Worm (Caenorhabditis elegans) whole organism, L3 larva: ENCODE data around the gene ZK688.7.

Experiments
- R02D3.7 ChIP-seq: fragments of 150-350 bp; optimal IDR thresholded peaks from 2 replicates; lab custom pipeline; 2014; ENCODE audit warnings: missing biosample characterization, missing genetic modification characterization
- ZK546.5 ChIP-seq: sonication (generic microtip); optimal IDR thresholded peaks from 2 replicates; lab custom pipeline; 2017; ENCODE audit warnings: missing biosample characterization, missing genetic modification characterization
- ama-1 ChIP-seq: fragments of 150-350 bp; optimal IDR thresholded peaks from 2 replicates; lab custom pipeline; 2018
- ceh-16 ChIP-seq: sonication (generic microtip); optimal IDR thresholded peaks from 2 replicates; lab custom pipeline; 2017; ENCODE audit warnings: missing biosample characterization, missing genetic modification characterization
- ceh-28 ChIP-seq: fragments of 150-350 bp; optimal IDR thresholded peaks from 2 replicates; lab custom pipeline; 2014; ENCODE audit warnings: missing biosample characterization, missing genetic modification reagents, missing genetic modification characterization
- ceh-82 ChIP-seq: fragments of 150-350 bp; optimal IDR thresholded peaks from 2 replicates; lab custom pipeline; 2014; ENCODE audit warnings: missing biosample characterization, missing genetic modification characterization
- egl-5 ChIP-seq: fragments of 150-350 bp; optimal IDR thresholded peaks from 2 replicates; lab custom pipeline; 2017; ENCODE audit warnings: missing biosample characterization, missing genetic modification reagents, missing genetic modification characterization, inconsistent platforms
- elt-1 ChIP-seq: fragments of 150-350 bp; optimal IDR thresholded peaks from 2 replicates; lab custom pipeline; 2014; ENCODE audit warnings: missing biosample characterization, missing genetic modification characterization
- elt-2 ChIP-seq: sonication (generic microtip); optimal IDR thresholded peaks from 2 replicates; lab custom pipeline; 2016; ENCODE audit warnings: missing genetic modification reagents, mild to moderate bottlenecking, missing genetic modification characterization, missing compliant biosample characterization
- elt-3 ChIP-seq, 3 experiments: fragments of 150-350 bp in 1 of 3; sonication (generic microtip) in 2 of 3; optimal IDR thresholded peaks; 2 replicates in 2 of 3; 4 replicates in 1 of 3; lab custom pipeline; 2014 to 2017; ENCODE audit warnings: missing biosample characterization in 3 of 3, missing genetic modification characterization in 3 of 3
- eor-1 ChIP-seq, 2 experiments: fragments of 150-350 bp; optimal IDR thresholded peaks; 2 replicates each; lab custom pipeline; 2014 to 2018; ENCODE audit warnings: missing biosample characterization in 2 of 2, missing genetic modification characterization in 2 of 2
- fkh-10 ChIP-seq: sonication (generic microtip); optimal IDR thresholded peaks from 2 replicates; lab custom pipeline; 2017; ENCODE audit warnings: missing biosample characterization, missing genetic modification reagents, missing genetic modification characterization
- fkh-2 ChIP-seq: fragments of 150-350 bp; optimal IDR thresholded peaks from 2 replicates; lab custom pipeline; 2014; ENCODE audit warnings: missing biosample characterization, missing genetic modification reagents, missing genetic modification characterization
- hmg-11 ChIP-seq: sonication (generic microtip); optimal IDR thresholded peaks from 2 replicates; lab custom pipeline; 2016; ENCODE audit warnings: missing genetic modification characterization, missing compliant biosample characterization
- jun-1 ChIP-seq: fragments of 150-350 bp; optimal IDR thresholded peaks from 2 replicates; lab custom pipeline; 2014; ENCODE audit warnings: missing biosample characterization, missing genetic modification reagents, missing genetic modification characterization
- lin-15B ChIP-seq: fragments of 150-350 bp; optimal IDR thresholded peaks from 2 replicates; lab custom pipeline; 2014; ENCODE audit warnings: missing biosample characterization, missing genetic modification characterization
- lin-39 ChIP-seq: fragments of 150-350 bp; optimal IDR thresholded peaks from 2 replicates; lab custom pipeline; 2018; ENCODE audit warnings: missing biosample characterization, missing genetic modification reagents, missing genetic modification characterization
- lsy-12 ChIP-seq: sonication (generic microtip); optimal IDR thresholded peaks from 2 replicates; lab custom pipeline; 2016; ENCODE audit warnings: mild to moderate bottlenecking, missing genetic modification characterization, missing compliant biosample characterization
- mdl-1 ChIP-seq: fragments of 150-350 bp; optimal IDR thresholded peaks from 2 replicates; lab custom pipeline; 2014; ENCODE audit warnings: missing biosample characterization, missing genetic modification characterization
- nfya-1 ChIP-seq: sonication (generic microtip); optimal IDR thresholded peaks from 2 replicates; lab custom pipeline; 2017; ENCODE audit warnings: missing genetic modification characterization, mild to moderate bottlenecking, missing compliant biosample characterization, antibody characterized with exemption, moderate library complexity; ENCODE audit not compliant: insufficient read depth
- nhr-11 ChIP-seq: fragments of 150-350 bp; optimal IDR thresholded peaks from 2 replicates; lab custom pipeline; 2014; ENCODE audit warnings: missing biosample characterization, missing genetic modification characterization
- nhr-12 ChIP-seq: fragments of 150-350 bp; optimal IDR thresholded peaks from 2 replicates; lab custom pipeline; 2014; ENCODE audit warnings: missing biosample characterization, missing genetic modification characterization
- nhr-23 ChIP-seq: fragments of 150-350 bp; optimal IDR thresholded peaks from 2 replicates; lab custom pipeline; 2014; ENCODE audit warnings: missing biosample characterization, missing genetic modification reagents, missing genetic modification characterization
- nhr-237 ChIP-seq: fragments of 150-350 bp; optimal IDR thresholded peaks from 2 replicates; lab custom pipeline; 2014; ENCODE audit warnings: missing biosample characterization, missing genetic modification characterization
- nhr-25 ChIP-seq: sonication (generic microtip); optimal IDR thresholded peaks from 2 replicates; lab custom pipeline; 2017; ENCODE audit warnings: missing biosample characterization, missing genetic modification characterization
- nhr-43 ChIP-seq: sonication (generic microtip); optimal IDR thresholded peaks from 2 replicates; lab custom pipeline; 2016; ENCODE audit warnings: mild to moderate bottlenecking, missing genetic modification characterization, missing compliant biosample characterization; ENCODE audit not compliant: poor library complexity, severe bottlenecking
- nhr-67 ChIP-seq: fragments of 150-350 bp; optimal IDR thresholded peaks from 2 replicates; lab custom pipeline; 2014; ENCODE audit warnings: missing biosample characterization, missing genetic modification characterization
- nhr-76 ChIP-seq: fragments of 150-350 bp; sonication (generic microtip); optimal IDR thresholded peaks from 5 replicates; lab custom pipeline; 2014; ENCODE audit warnings: missing biosample characterization, missing genetic modification characterization
- pha-4 ChIP-seq: fragments of 150-350 bp; optimal IDR thresholded peaks from 2 replicates; lab custom pipeline; 2014; ENCODE audit warnings: missing biosample characterization, missing genetic modification reagents, missing genetic modification characterization
- pqm-1 ChIP-seq: fragments of 150-350 bp; optimal IDR thresholded peaks from 2 replicates; lab custom pipeline; 2017; ENCODE audit warnings: missing biosample characterization, missing genetic modification characterization, inconsistent platforms
- sea-2 ChIP-seq: fragments of 150-350 bp; sonication (generic microtip); optimal IDR thresholded peaks from 4 replicates; lab custom pipeline; 2014; ENCODE audit warnings: missing biosample characterization, missing genetic modification reagents, missing genetic modification characterization
- skn-1 ChIP-seq: fragments of 150-350 bp; optimal IDR thresholded peaks from 2 replicates; lab custom pipeline; 2014; ENCODE audit warnings: missing biosample characterization, missing genetic modification characterization
- snpc-4 ChIP-seq: fragments of 150-350 bp; optimal IDR thresholded peaks from 2 replicates; lab custom pipeline; 2014; ENCODE audit warnings: missing biosample characterization, missing genetic modification characterization
- tbx-2 ChIP-seq: sonication (generic microtip); optimal IDR thresholded peaks from 2 replicates; lab custom pipeline; 2016; ENCODE audit warnings: mild to moderate bottlenecking, missing genetic modification characterization, missing compliant biosample characterization
- unc-62 ChIP-seq: fragments of 150-350 bp; sonication (generic microtip); optimal IDR thresholded peaks from 4 replicates; lab custom pipeline; 2014; ENCODE audit warnings: missing biosample characterization, missing genetic modification reagents, missing genetic modification characterization
- zag-1 ChIP-seq: fragments of 150-350 bp; optimal IDR thresholded peaks from 2 replicates; lab custom pipeline; 2014; ENCODE audit warnings: missing biosample characterization, missing genetic modification characterization
- ztf-11 ChIP-seq: fragments of 150-350 bp; optimal IDR thresholded peaks from 2 replicates; lab custom pipeline; 2014; ENCODE audit warnings: missing biosample characterization, missing genetic modification characterization

Gene ZK688.7

ce11 chrIII:7913488-7913887, 2.1 kb upstream of the ZK688.7 start, which contains the start of gene ZK688.12:
TSS of gene ZK688.12 (minus strand) at chrIII:7913588.
- TF ChIP-seq jun-1 (tag; lab: Kevin White, UChicago) (no peak), nhr-12 (tag; lab: Kevin White, UChicago) (no peak), ztf-11 (tag; lab: Kevin White, UChicago) (no peak)

ce11 chrIII:7909263-7909662, 2.2 kb downstream of the ZK688.7 start, which contains the start of gene ZK688.1:
TSS of gene ZK688.1 (plus strand) at chrIII:7909563.
- TF ChIP-seq fkh-2 (tag; lab: Kevin White, UChicago) (no peak), mdl-1 (no peak), elt-2 (tag; lab: Kevin White, UChicago) (no peak), nhr-23 (no peak), nhr-67 (tag; lab: Kevin White, UChicago) (no peak), nhr-76 (no peak), jun-1 (tag; lab: Kevin White, UChicago) (no peak), lin-15B (tag; lab: Kevin White, UChicago) (no peak), elt-1 (tag; lab: Kevin White, UChicago) (no peak), zag-1 (no peak), pha-4 (no peak), unc-62 (GFP tag; lab: Kevin White, UChicago) (no peak), nhr-25 (tag; lab: Kevin White, UChicago) (no peak), lin-39 (tag; lab: Kevin White, UChicago) (no peak), elt-3 (tag; optimal IDR thresholded peaks at IDR 0.05; lab: Kevin White, UChicago) (no peak), hmg-11 (tag; lab: Kevin White, UChicago) (no peak), snpc-4 (tag; lab: Kevin White, UChicago) (no peak), R02D3.7 (tag; lab: Kevin White, UChicago) (no peak), ceh-28 (no peak), nfya-1 (tag; lab: Kevin White, UChicago) (no peak)
- TF ChIP-seq, all 47 proteins: peak for 0

ce11 chrIII:7907515-7907914, 3.9 kb downstream of the ZK688.7 start, which contains the start of gene pcp-5:
TSS of gene pcp-5 (minus strand) at chrIII:7907615.
- TF ChIP-seq mdl-1 (no peak), nfya-1 (tag; lab: Kevin White, UChicago) (no peak), ceh-16 (tag; lab: Kevin White, UChicago) (no peak), tbx-2 (tag; lab: Kevin White, UChicago) (no peak)
- TF ChIP-seq, all 47 proteins: peak for 0

DNA sequence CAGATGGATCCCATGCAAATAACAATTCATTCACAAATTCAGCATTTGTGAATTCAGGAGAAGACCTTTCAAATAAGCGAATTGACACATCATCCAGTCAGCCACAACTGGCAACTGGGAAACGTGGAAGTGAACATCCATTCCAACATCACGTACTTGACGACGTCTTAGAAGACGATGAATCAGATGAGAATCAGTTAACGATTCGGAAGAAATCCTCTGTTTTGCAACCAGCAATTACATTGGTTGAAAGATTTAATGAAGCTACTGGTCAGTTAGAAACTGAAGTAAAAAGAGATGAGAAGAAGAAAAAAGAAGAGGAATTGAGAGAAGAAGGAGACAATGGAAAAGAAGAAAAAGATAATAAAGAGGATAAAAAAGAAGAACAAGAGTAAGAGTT, 8.0 kb downstream of the ZK688.7 start:
- TF ChIP-seq unc-62 (GFP tag; lab: Kevin White, UChicago) (no peak), lin-39 (tag; lab: Kevin White, UChicago) (no peak), ZK546.5 (tag; lab: Kevin White, UChicago) (no peak), egl-5 (no peak), tbx-2 (tag; lab: Kevin White, UChicago) (no peak), fkh-2 (tag; lab: Kevin White, UChicago) (no peak), eor-1 (tag; optimal IDR thresholded peaks at IDR 0.05; lab: Kevin White, UChicago) (no peak), nhr-43 (tag; lab: Kevin White, UChicago) (no peak), ama-1 (lab: Kevin White, UChicago) (no peak), elt-3 (tag; optimal IDR thresholded peaks at IDR 0.05; lab: Kevin White, UChicago) (no peak), nhr-237 (no peak), nhr-67 (tag; lab: Kevin White, UChicago) (no peak), fkh-10 (GFP tag; lab: Kevin White, UChicago) (no peak), skn-1 (tag; lab: Kevin White, UChicago) (no peak), sea-2 (GFP tag; lab: Kevin White, UChicago) (no peak), lsy-12 (tag; lab: Kevin White, UChicago) (no peak), nhr-25 (tag; lab: Kevin White, UChicago) (no peak), ceh-82 (no peak), pqm-1 (tag; lab: Kevin White, UChicago) (no peak), nhr-11 (tag; lab: Kevin White, UChicago) (no peak)
- TF ChIP-seq, all 47 proteins: peak for 0
